Fruit fly (Drosophila melanogaster): ENCODE results near the gene vig2.
A peak's percentile ranks its signal among the peaks of the same experiment; 100 is the strongest.

Gene vig2

dm6 chr3R:25152342-25152741, 29.2 kb downstream of the vig2 start (continued):
- no peak for TF ChIP-seq Elba2 (GFP tag; optimal IDR thresholded peaks at IDR 0.05)
- no peak for TF ChIP-seq CG6813 (GFP tag; optimal IDR thresholded peaks at IDR 0.05)
- no peak for TF ChIP-seq NC2α (GFP tag; optimal IDR thresholded peaks at IDR 0.05)
- no peak for TF ChIP-seq oc (tag; optimal IDR thresholded peaks at IDR 0.05)
- no peak for TF ChIP-seq wdn (GFP tag; IDR thresholded peaks at IDR 0.05)
- no peak for TF ChIP-seq sima (GFP tag; optimal IDR thresholded peaks at IDR 0.05)
- no peak for TF ChIP-seq gce (GFP tag; IDR thresholded peaks at IDR 0.05)
- TF ChIP-seq peb (GFP tag; IDR thresholded peaks at IDR 0.05): no peak
- TF ChIP-seq CG16815 (GFP tag; optimal IDR thresholded peaks at IDR 0.05): no peak
- no peak for TF ChIP-seq CTCF (GFP tag; optimal IDR thresholded peaks at IDR 0.05)
- TF ChIP-seq Dip2 (GFP tag; IDR thresholded peaks at IDR 0.05): no peak
- TF ChIP-seq chm (GFP tag; IDR thresholded peaks at IDR 0.05): no peak
- TF ChIP-seq ro (GFP tag; IDR thresholded peaks at IDR 0.05): no peak
- no peak for TF ChIP-seq CG10959 (GFP tag; IDR thresholded peaks at IDR 0.05)
- TF ChIP-seq lilli (GFP tag; optimal IDR thresholded peaks at IDR 0.05): no peak
- no peak for TF ChIP-seq so (GFP tag; IDR thresholded peaks at IDR 0.05)
- TF ChIP-seq Ada2b (GFP tag; IDR thresholded peaks at IDR 0.05): no peak
- TF ChIP-seq exex (tag; optimal IDR thresholded peaks at IDR 0.05): no peak
- TF ChIP-seq mirr (GFP tag; optimal IDR thresholded peaks at IDR 0.05): no peak
- no peak for TF ChIP-seq GATAe (GFP tag; conservative IDR thresholded peaks at IDR 0.05)
- no peak for TF ChIP-seq CG30403 (GFP tag; optimal IDR thresholded peaks at IDR 0.05)
- no peak for TF ChIP-seq Trl (optimal IDR thresholded peaks at IDR 0.05)
- no peak for TF ChIP-seq Trl (GFP tag; optimal IDR thresholded peaks at IDR 0.05)
- no peak for TF ChIP-seq ab (GFP tag; optimal IDR thresholded peaks at IDR 0.05)
- TF ChIP-seq h (optimal IDR thresholded peaks at IDR 0.05): no peak
- peak; percentile 47 for TF ChIP-seq gem (tag; optimal IDR thresholded peaks at IDR 0.05)
- TF ChIP-seq chinmo (GFP tag; IDR thresholded peaks at IDR 0.05; ENCODE audit: partially characterized antibody): no peak
- no peak for TF ChIP-seq Mes4 (GFP tag; optimal IDR thresholded peaks at IDR 0.05)
- no peak for TF ChIP-seq kni (GFP tag; optimal IDR thresholded peaks at IDR 0.05)
- no peak for TF ChIP-seq ERR (GFP tag; optimal IDR thresholded peaks at IDR 0.05)
- no peak for TF ChIP-seq CG16813 (GFP tag; IDR thresholded peaks at IDR 0.05; ENCODE audit: partially characterized antibody)
- TF ChIP-seq Oaz (GFP tag; IDR thresholded peaks at IDR 0.05): no peak
- TF ChIP-seq Hand (GFP tag; optimal IDR thresholded peaks at IDR 0.05): peak; percentile 29
- peak; percentile 23 for TF ChIP-seq CG34376 (GFP tag; optimal IDR thresholded peaks at IDR 0.05)
- peak; percentile 55 for TF ChIP-seq CG11504 (tag; optimal IDR thresholded peaks at IDR 0.05)
- TF ChIP-seq CG3281 (GFP tag; optimal IDR thresholded peaks at IDR 0.05): peak; percentile 45
- peak; percentile 32 for TF ChIP-seq sug (tag; optimal IDR thresholded peaks at IDR 0.05)
- TF ChIP-seq salm (tag; optimal IDR thresholded peaks at IDR 0.05): no peak
- no peak for TF ChIP-seq bcd (GFP tag; optimal IDR thresholded peaks at IDR 0.05)
- TF ChIP-seq tio (GFP tag; optimal IDR thresholded peaks at IDR 0.05): no peak
- TF ChIP-seq hkb (optimal IDR thresholded peaks at IDR 0.05): no peak
- no peak for TF ChIP-seq hkb (GFP tag; IDR thresholded peaks at IDR 0.05)
- TF ChIP-seq bab2 (GFP tag; optimal IDR thresholded peaks at IDR 0.05): no peak
- no peak for TF ChIP-seq TFAM (GFP tag; optimal IDR thresholded peaks at IDR 0.05)
- no peak for TF ChIP-seq Deaf1 (tag; optimal IDR thresholded peaks at IDR 0.05)
- TF ChIP-seq ken (GFP tag; IDR thresholded peaks at IDR 0.05): no peak
- no peak for TF ChIP-seq CG1529 (GFP tag; optimal IDR thresholded peaks at IDR 0.05)
- TF ChIP-seq Gsc (GFP tag; IDR thresholded peaks at IDR 0.05): no peak
- no peak for TF ChIP-seq PHDP (tag; optimal IDR thresholded peaks at IDR 0.05)
- no peak for TF ChIP-seq btn (GFP tag; optimal IDR thresholded peaks at IDR 0.05)
- no peak for TF ChIP-seq CG8478 (optimal IDR thresholded peaks at IDR 0.05)
- TF ChIP-seq CG14050 (GFP tag; IDR thresholded peaks at IDR 0.05): no peak
- no peak for TF ChIP-seq vnd (GFP tag; IDR thresholded peaks at IDR 0.05; ENCODE audit: partially characterized antibody)
- TF ChIP-seq CG34224 (GFP tag; IDR thresholded peaks at IDR 0.05; ENCODE audit: partially characterized antibody): no peak
- no peak for TF ChIP-seq CG15011 (GFP tag; optimal IDR thresholded peaks at IDR 0.05)
